Worm (Caenorhabditis elegans) whole organism, L3 larva: ENCODE results near the gene C52E2.4.
"Not testable (repeated sequence)": the region's sequence is repeated elsewhere in the genome, so short reads cannot be mapped to it uniquely, and the experiment has no call there.

Source experiments
- R02D3.7 ChIP-seq: fragments of 150-350 bp; optimal IDR thresholded peaks from 2 replicates; lab custom pipeline; 2014; ENCODE audit warnings: missing biosample characterization, missing genetic modification characterization
- ZK546.5 ChIP-seq: sonication (generic microtip); optimal IDR thresholded peaks from 2 replicates; lab custom pipeline; 2017; ENCODE audit warnings: missing biosample characterization, missing genetic modification characterization
- aly-2 ChIP-seq: fragments of 150-350 bp; optimal IDR thresholded peaks from 2 replicates; lab custom pipeline; 2014; ENCODE audit warnings: missing biosample characterization, missing genetic modification characterization
- ama-1 ChIP-seq: fragments of 150-350 bp; optimal IDR thresholded peaks from 2 replicates; lab custom pipeline; 2018
- ceh-16 ChIP-seq: sonication (generic microtip); optimal IDR thresholded peaks from 2 replicates; lab custom pipeline; 2017; ENCODE audit warnings: missing biosample characterization, missing genetic modification characterization
- ceh-28 ChIP-seq: fragments of 150-350 bp; optimal IDR thresholded peaks from 2 replicates; lab custom pipeline; 2014; ENCODE audit warnings: missing biosample characterization, missing genetic modification reagents, missing genetic modification characterization
- ceh-82 ChIP-seq: fragments of 150-350 bp; optimal IDR thresholded peaks from 2 replicates; lab custom pipeline; 2014; ENCODE audit warnings: missing biosample characterization, missing genetic modification characterization
- ceh-9 ChIP-seq: sonication (generic microtip); optimal IDR thresholded peaks from 2 replicates; lab custom pipeline; 2018; ENCODE audit warnings: missing biosample characterization, missing genetic modification characterization
- daf-12 ChIP-seq: fragments of 150-350 bp; optimal IDR thresholded peaks from 2 replicates; lab custom pipeline; 2014; ENCODE audit warnings: missing biosample characterization, missing genetic modification reagents, missing genetic modification characterization
- egl-27 ChIP-seq: sonication (generic microtip); optimal IDR thresholded peaks from 4 replicates; lab custom pipeline; 2017; ENCODE audit warnings: missing biosample characterization, missing genetic modification reagents, missing genetic modification characterization
- egl-5 ChIP-seq: fragments of 150-350 bp; optimal IDR thresholded peaks from 2 replicates; lab custom pipeline; 2017; ENCODE audit warnings: missing biosample characterization, missing genetic modification reagents, missing genetic modification characterization, inconsistent platforms
- elt-2 ChIP-seq: sonication (generic microtip); optimal IDR thresholded peaks from 2 replicates; lab custom pipeline; 2016; ENCODE audit warnings: missing genetic modification reagents, mild to moderate bottlenecking, missing genetic modification characterization, missing compliant biosample characterization
- elt-3 ChIP-seq, 3 experiments: fragments of 150-350 bp in 1 of 3; sonication (generic microtip) in 2 of 3; optimal IDR thresholded peaks; 2 replicates in 2 of 3; 4 replicates in 1 of 3; lab custom pipeline; 2014 to 2017; ENCODE audit warnings: missing biosample characterization in 3 of 3, missing genetic modification characterization in 3 of 3
- eor-1 ChIP-seq, 2 experiments: fragments of 150-350 bp; optimal IDR thresholded peaks; 2 replicates each; lab custom pipeline; 2014 to 2018; ENCODE audit warnings: missing biosample characterization in 2 of 2, missing genetic modification characterization in 2 of 2
- fkh-10 ChIP-seq: sonication (generic microtip); optimal IDR thresholded peaks from 2 replicates; lab custom pipeline; 2017; ENCODE audit warnings: missing biosample characterization, missing genetic modification reagents, missing genetic modification characterization
- fkh-2 ChIP-seq: fragments of 150-350 bp; optimal IDR thresholded peaks from 2 replicates; lab custom pipeline; 2014; ENCODE audit warnings: missing biosample characterization, missing genetic modification reagents, missing genetic modification characterization
- fos-1 ChIP-seq: fragments of 150-350 bp; optimal IDR thresholded peaks from 2 replicates; lab custom pipeline; 2014; ENCODE audit warnings: missing biosample characterization, missing genetic modification characterization
- jun-1 ChIP-seq: fragments of 150-350 bp; optimal IDR thresholded peaks from 2 replicates; lab custom pipeline; 2014; ENCODE audit warnings: missing biosample characterization, missing genetic modification reagents, missing genetic modification characterization
- lin-15B ChIP-seq: fragments of 150-350 bp; optimal IDR thresholded peaks from 2 replicates; lab custom pipeline; 2014; ENCODE audit warnings: missing biosample characterization, missing genetic modification characterization
- lin-39 ChIP-seq: fragments of 150-350 bp; optimal IDR thresholded peaks from 2 replicates; lab custom pipeline; 2018; ENCODE audit warnings: missing biosample characterization, missing genetic modification reagents, missing genetic modification characterization
- mdl-1 ChIP-seq: fragments of 150-350 bp; optimal IDR thresholded peaks from 2 replicates; lab custom pipeline; 2014; ENCODE audit warnings: missing biosample characterization, missing genetic modification characterization
- nfya-1 ChIP-seq: sonication (generic microtip); optimal IDR thresholded peaks from 2 replicates; lab custom pipeline; 2017; ENCODE audit warnings: missing genetic modification characterization, mild to moderate bottlenecking, missing compliant biosample characterization, antibody characterized with exemption, moderate library complexity; ENCODE audit not compliant: insufficient read depth
- nhr-11 ChIP-seq: fragments of 150-350 bp; optimal IDR thresholded peaks from 2 replicates; lab custom pipeline; 2014; ENCODE audit warnings: missing biosample characterization, missing genetic modification characterization
- nhr-12 ChIP-seq: fragments of 150-350 bp; optimal IDR thresholded peaks from 2 replicates; lab custom pipeline; 2014; ENCODE audit warnings: missing biosample characterization, missing genetic modification characterization
- nhr-23 ChIP-seq: fragments of 150-350 bp; optimal IDR thresholded peaks from 2 replicates; lab custom pipeline; 2014; ENCODE audit warnings: missing biosample characterization, missing genetic modification reagents, missing genetic modification characterization
- nhr-237 ChIP-seq: fragments of 150-350 bp; optimal IDR thresholded peaks from 2 replicates; lab custom pipeline; 2014; ENCODE audit warnings: missing biosample characterization, missing genetic modification characterization
- nhr-28 ChIP-seq: fragments of 150-350 bp; optimal IDR thresholded peaks from 2 replicates; lab custom pipeline; 2014; ENCODE audit warnings: missing biosample characterization, missing genetic modification characterization
- nhr-43 ChIP-seq: sonication (generic microtip); optimal IDR thresholded peaks from 2 replicates; lab custom pipeline; 2016; ENCODE audit warnings: mild to moderate bottlenecking, missing genetic modification characterization, missing compliant biosample characterization; ENCODE audit not compliant: poor library complexity, severe bottlenecking
- nhr-67 ChIP-seq: fragments of 150-350 bp; optimal IDR thresholded peaks from 2 replicates; lab custom pipeline; 2014; ENCODE audit warnings: missing biosample characterization, missing genetic modification characterization
- pha-4 ChIP-seq: fragments of 150-350 bp; optimal IDR thresholded peaks from 2 replicates; lab custom pipeline; 2014; ENCODE audit warnings: missing biosample characterization, missing genetic modification reagents, missing genetic modification characterization
- pqm-1 ChIP-seq: fragments of 150-350 bp; optimal IDR thresholded peaks from 2 replicates; lab custom pipeline; 2017; ENCODE audit warnings: missing biosample characterization, missing genetic modification characterization, inconsistent platforms
- sea-2 ChIP-seq: fragments of 150-350 bp; sonication (generic microtip); optimal IDR thresholded peaks from 4 replicates; lab custom pipeline; 2014; ENCODE audit warnings: missing biosample characterization, missing genetic modification reagents, missing genetic modification characterization
- snpc-4 ChIP-seq: fragments of 150-350 bp; optimal IDR thresholded peaks from 2 replicates; lab custom pipeline; 2014; ENCODE audit warnings: missing biosample characterization, missing genetic modification characterization
- ztf-11 ChIP-seq: fragments of 150-350 bp; optimal IDR thresholded peaks from 2 replicates; lab custom pipeline; 2014; ENCODE audit warnings: missing biosample characterization, missing genetic modification characterization
- ztf-4 ChIP-seq: fragments of 150-350 bp; optimal IDR thresholded peaks from 2 replicates; lab custom pipeline; 2014; ENCODE audit warnings: missing biosample characterization, missing genetic modification characterization

C52E2.4 gene

DNA sequence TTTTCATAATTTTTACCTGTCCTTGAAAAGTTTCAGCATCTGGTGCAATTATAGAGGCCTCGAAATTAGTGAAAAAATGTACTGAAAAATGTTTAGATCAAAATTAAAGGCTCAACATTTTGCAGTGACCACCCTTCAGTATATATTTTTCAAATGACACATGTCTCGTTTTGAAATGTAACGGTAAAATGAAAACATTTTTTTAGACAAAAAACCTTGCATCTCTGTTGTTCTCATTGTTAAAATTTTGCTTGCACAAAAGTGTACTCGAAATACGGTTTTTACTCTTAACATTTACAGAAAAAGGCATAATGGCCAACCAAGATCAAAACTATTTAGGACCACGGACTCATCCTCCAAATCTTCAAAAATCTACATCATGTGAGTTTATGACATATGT is 18.6 kb upstream of the C52E2.4 start, which contains the start of gene math-41:
math-41 (plus strand) TSS at position 301 of the 400 bp plus-strand sequence.
- not testable (repeated sequence) for TF ChIP-seq egl-27, elt-2, lin-39 (tag; lab: Kevin White, UChicago)

DNA sequence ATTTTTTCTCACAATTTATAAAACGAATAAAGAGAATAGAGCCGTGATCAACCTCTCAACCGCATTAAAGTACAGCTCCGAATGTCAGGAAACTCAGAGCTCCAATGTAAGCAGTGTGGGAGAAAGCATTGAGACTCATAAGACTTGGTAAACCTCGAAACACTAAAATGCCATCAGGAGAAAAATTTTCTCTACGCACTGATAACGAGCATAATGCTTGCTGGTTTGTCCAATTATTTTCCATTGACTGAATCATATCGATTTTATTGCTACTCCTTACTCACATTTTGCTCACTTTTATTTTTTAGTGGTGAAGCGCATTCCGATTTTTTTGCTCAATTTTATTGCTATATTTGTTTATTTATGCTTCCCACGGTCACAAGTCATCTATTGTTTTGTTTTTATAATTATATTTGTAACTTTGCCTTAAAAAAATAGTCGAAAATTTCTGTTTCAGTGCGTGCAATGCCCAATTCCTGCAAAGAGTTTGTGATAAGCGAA is 12.7 kb upstream of the C52E2.4 start, which contains the start of gene math-40:
math-40 (plus strand) TSS at position 451 of the 501 bp plus-strand sequence.
- no peak for TF ChIP-seq fos-1 (tag; lab: Kevin White, UChicago)
- peak; percentile 41 for TF ChIP-seq pqm-1 (tag; lab: Kevin White, UChicago)
- no peak for TF ChIP-seq jun-1
- no peak for TF ChIP-seq ceh-28 (tag; lab: Kevin White, UChicago)
- TF ChIP-seq daf-12 (tag; lab: Kevin White, UChicago): no peak
- no peak for TF ChIP-seq nhr-23 (tag; lab: Kevin White, UChicago)
- peak; percentile 62 for TF ChIP-seq elt-2 (tag; lab: Kevin White, UChicago)
- TF ChIP-seq ceh-9 (tag; lab: Kevin White, UChicago): no peak
- TF ChIP-seq nhr-43 (tag; lab: Kevin White, UChicago): no peak
- no peak for TF ChIP-seq R02D3.7 (tag; lab: Kevin White, UChicago)
- no peak for TF ChIP-seq nhr-11 (tag; lab: Kevin White, UChicago)
- TF ChIP-seq sea-2 (GFP tag; lab: Kevin White, UChicago): no peak
- TF ChIP-seq ceh-16 (tag; lab: Kevin White, UChicago): no peak

DNA sequence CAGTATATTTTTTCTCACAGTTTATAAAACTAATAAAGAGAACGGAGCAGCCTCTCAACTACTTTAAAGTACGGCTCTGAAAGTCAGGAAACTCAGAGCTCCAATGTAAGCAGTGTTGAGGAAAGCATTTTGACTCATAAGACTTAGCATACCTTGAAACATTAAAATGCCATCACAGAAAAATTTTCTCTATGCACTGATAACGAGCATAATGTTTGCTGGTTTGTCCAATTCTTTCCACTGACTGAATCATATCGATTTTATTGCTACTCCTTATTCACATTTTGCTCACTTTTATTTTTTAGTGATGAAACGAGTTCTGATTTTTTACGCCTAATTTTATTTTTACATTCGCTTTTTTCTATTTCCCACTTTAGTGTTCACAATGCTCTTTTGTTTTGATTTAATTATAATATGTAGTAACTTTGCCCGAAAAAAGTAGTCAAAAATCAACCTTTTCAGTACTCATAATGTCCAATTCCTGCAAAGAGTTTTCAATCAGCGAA is 11.0 kb upstream of the C52E2.4 start, which contains the start of gene math-39:
math-39 (plus strand) TSS at position 456 of the 506 bp plus-strand sequence.
- peak; percentile 51 for TF ChIP-seq elt-2 (tag; lab: Kevin White, UChicago)
- no peak for TF ChIP-seq ztf-11 (tag; lab: Kevin White, UChicago)

DNA sequence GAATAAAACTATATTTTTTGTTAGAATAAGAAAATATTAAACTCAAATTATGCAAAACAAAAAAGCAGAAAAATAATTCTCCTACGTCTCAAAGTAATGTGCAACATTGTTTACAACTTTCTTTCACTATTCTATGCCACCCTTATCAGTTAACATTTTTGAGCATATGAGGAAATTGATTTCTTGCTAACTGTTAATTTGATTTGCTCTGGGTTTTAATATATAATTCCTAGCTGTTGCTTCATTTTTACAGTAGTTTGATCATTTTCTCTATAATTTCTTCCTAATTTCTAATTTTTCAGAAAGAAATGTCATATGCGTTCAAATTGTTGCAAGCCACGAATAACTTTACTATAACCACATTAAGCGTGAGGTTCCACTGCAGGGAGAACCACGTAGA is 6.7 kb upstream of the C52E2.4 start, which contains the start of gene T08E11.1:
T08E11.1 (plus strand) TSS at position 301 of the 400 bp plus-strand sequence.
- TF ChIP-seq ztf-11 (tag; lab: Kevin White, UChicago): no peak
- peak; percentile 8 for TF ChIP-seq elt-2 (tag; lab: Kevin White, UChicago)

DNA sequence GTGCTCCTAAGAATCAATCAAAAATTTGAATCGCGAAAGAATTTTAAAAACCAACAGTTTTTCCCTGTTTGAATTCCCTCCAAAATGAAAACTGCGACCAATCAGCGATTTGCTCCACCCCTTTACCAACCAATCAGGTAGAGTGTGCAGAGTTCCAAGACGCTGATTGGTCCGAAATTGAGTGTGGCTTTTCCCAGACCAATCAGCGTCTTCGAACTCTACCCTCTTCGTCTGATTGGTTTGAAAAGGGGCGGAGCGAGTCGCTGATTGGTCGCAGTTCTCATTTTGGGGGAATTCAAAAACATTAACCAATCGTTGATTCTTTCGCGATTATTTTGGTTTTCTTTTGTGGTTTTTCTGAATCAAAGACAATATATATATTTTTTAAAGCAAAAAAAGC is 1.6 kb downstream of the C52E2.4 start:
- peak; percentile 22 for TF ChIP-seq nfya-1 (tag; lab: Kevin White, UChicago)
- no peak for TF ChIP-seq ama-1 (lab: Kevin White, UChicago)

DNA sequence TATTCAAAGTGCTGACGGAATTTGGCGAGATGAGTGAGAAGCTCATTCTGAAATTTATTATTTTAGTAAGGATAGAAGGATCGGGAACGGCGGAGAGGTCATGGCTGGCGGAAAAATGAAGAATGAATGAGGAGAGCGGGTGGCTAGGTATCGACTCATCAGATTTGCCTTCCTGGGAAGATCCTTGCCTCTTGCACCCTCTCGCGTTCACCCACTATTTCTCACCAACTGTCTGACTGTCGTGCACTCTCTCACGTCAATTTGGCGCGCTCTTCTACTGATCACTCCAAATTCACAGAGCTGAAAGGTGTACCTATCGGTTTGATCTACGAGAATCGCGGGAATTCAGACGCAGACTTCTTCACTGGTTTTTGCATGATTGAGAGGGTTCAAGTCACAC is 5.2 kb downstream of the C52E2.4 start, which contains the start of gene fbxb-97:
fbxb-97 (minus strand) TSS at position 53 of the 400 bp plus-strand sequence.
- no peak for TF ChIP-seq nhr-67 (tag; lab: Kevin White, UChicago)
- no peak for TF ChIP-seq fkh-10 (GFP tag; lab: Kevin White, UChicago)
- TF ChIP-seq aly-2 (tag; lab: Kevin White, UChicago): no peak
- TF ChIP-seq nhr-28 (tag; lab: Kevin White, UChicago): no peak
- no peak for TF ChIP-seq pha-4 (tag; lab: Kevin White, UChicago)
- no peak for TF ChIP-seq fkh-2 (tag; lab: Kevin White, UChicago)

DNA sequence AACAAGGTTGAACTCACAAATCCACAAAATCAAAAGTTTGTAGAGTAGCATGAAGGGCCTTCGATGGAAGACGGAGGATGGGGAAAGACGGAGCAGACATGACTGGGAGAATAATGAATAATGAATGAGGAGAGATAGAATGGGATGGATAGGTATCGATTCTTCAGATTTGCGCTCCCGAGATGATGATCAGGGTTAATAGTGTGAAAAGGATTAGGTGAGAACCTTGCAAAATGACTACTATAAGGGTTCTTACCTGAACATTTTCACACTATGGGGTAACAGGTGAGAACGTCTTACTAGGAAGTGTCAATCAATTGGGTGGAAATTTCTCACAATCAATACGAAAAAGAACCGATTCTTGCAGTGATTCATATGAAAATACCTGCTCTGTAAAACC is 7.4 kb downstream of the C52E2.4 start, which contains the start of gene fbxb-96:
fbxb-96 (minus strand) TSS at position 101 of the 400 bp plus-strand sequence.
- no peak for TF ChIP-seq elt-3 (tag; optimal IDR thresholded peaks at IDR 0.05; lab: Kevin White, UChicago)
- no peak for TF ChIP-seq ztf-4 (tag; lab: Kevin White, UChicago)
- TF ChIP-seq ceh-82 (tag; lab: Kevin White, UChicago): no peak
- TF ChIP-seq egl-5 (tag; lab: Kevin White, UChicago): no peak
- no peak for TF ChIP-seq lin-15B (tag; lab: Kevin White, UChicago)
- no peak for TF ChIP-seq ceh-16 (tag; lab: Kevin White, UChicago)
- TF ChIP-seq ZK546.5: no peak
- no peak for TF ChIP-seq nhr-237 (tag; lab: Kevin White, UChicago)
- TF ChIP-seq nfya-1 (tag; lab: Kevin White, UChicago): no peak
- no peak for TF ChIP-seq egl-27 (tag; lab: Kevin White, UChicago)
- no peak for TF ChIP-seq snpc-4 (tag; lab: Kevin White, UChicago)
- no peak for TF ChIP-seq nhr-28 (tag; lab: Kevin White, UChicago)
- TF ChIP-seq nhr-11 (tag; lab: Kevin White, UChicago): no peak
- no peak for TF ChIP-seq aly-2 (tag; lab: Kevin White, UChicago)
- no peak for TF ChIP-seq nhr-12 (tag; lab: Kevin White, UChicago)
- TF ChIP-seq ama-1 (lab: Kevin White, UChicago): no peak
- no peak for TF ChIP-seq ceh-9 (tag; lab: Kevin White, UChicago)
- TF ChIP-seq pqm-1 (tag; lab: Kevin White, UChicago): no peak
- TF ChIP-seq mdl-1 (tag; lab: Kevin White, UChicago): no peak
- no peak for TF ChIP-seq eor-1 (tag; optimal IDR thresholded peaks at IDR 0.05; lab: Kevin White, UChicago)
